Worm (Caenorhabditis elegans): ENCODE measurements around the gene kcmf-1.

The kcmf-1 gene

DNA sequence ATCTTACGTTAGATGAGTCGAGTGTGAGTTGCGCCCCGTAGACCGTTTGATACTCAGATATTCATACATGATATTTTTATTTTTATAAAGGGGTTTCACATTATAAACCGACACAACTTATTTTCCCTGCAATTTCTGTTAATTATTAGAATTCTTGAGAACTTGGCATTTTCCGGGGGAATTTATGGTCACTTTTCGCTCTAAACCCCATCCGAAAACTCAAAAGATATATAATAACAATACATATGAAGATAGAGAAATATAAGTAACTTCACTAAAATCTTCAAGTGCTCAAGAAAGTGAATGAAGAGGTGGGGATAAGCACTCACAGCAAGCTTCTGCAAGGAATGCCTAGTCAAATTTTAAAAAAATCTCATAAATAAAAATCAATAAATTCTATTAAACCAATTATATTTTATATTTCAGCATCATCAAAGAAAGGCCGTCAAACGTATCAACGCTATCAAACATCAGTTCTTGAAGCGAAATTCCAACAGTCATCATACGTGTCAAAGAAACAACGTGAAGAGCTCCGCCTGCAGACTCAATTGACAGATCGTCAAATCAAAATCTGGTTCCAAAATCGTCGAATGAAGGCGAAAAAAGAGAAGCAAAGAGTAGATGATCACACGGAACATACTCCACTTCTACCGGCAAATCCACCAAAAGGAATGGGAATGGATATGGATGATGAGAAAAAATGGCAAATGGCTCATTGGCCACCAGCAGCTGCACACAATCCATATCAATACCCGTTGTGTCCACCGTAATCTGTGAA, 13.5 kb upstream of the kcmf-1 start:
- TF ChIP-seq F13C5.2 (tag; optimal IDR thresholded peaks at IDR 0.05): no peak
- no peak for TF ChIP-seq ama-1 (optimal IDR thresholded peaks at IDR 0.05)
- TF ChIP-seq flt-1 (GFP tag; IDR thresholded peaks at IDR 0.05): no peak
- no peak for TF ChIP-seq ceh-13 (GFP tag; optimal IDR thresholded peaks at IDR 0.05)
- no peak for TF ChIP-seq ceh-36 (tag; optimal IDR thresholded peaks at IDR 0.05)
- no peak for TF ChIP-seq tra-4 (tag; optimal IDR thresholded peaks at IDR 0.05)
- no peak for TF ChIP-seq sea-1 (GFP tag; conservative IDR thresholded peaks at IDR 0.05)
- no peak for TF ChIP-seq B0310.2 (tag; optimal IDR thresholded peaks at IDR 0.05)

DNA sequence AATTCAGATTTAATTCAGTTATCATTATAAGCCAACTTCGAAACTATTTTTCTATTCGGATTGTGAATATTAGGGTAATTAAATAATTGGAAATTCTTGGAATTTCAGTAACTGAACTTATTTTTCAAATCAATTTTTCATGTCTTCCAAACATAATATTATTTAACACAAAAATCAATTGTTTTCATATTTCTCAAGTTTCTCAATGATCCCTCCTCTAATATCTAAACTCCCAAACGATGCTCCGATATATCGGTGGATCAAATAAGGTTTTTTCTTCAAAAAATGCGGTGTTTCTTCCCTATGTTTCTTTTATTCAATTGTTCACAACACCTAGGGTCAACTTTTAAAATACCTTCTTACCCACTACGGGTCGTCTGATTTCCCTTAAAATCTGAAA, 12.7 kb upstream of the kcmf-1 start:
- no peak for TF ChIP-seq tbx-11 (GFP tag; IDR thresholded peaks at IDR 0.05)
- no peak for TF ChIP-seq hmg-4 (GFP tag; optimal IDR thresholded peaks at IDR 0.05)
- no peak for TF ChIP-seq aly-1 (tag; optimal IDR thresholded peaks at IDR 0.05)
- no peak for TF ChIP-seq tbx-37 (GFP tag; conservative IDR thresholded peaks at IDR 0.05)
- no peak for TF ChIP-seq pes-1 (GFP tag; IDR thresholded peaks at IDR 0.05)
- no peak for TF ChIP-seq scrt-1 (GFP tag; IDR thresholded peaks at IDR 0.05)
- no peak for TF ChIP-seq hnd-1 (tag; optimal IDR thresholded peaks at IDR 0.05)
- no peak for TF ChIP-seq tra-4 (tag; optimal IDR thresholded peaks at IDR 0.05)
- TF ChIP-seq ceh-36 (tag; optimal IDR thresholded peaks at IDR 0.05): no peak
- TF ChIP-seq ceh-13 (GFP tag; optimal IDR thresholded peaks at IDR 0.05): no peak
- no peak for TF ChIP-seq ets-7 (tag; optimal IDR thresholded peaks at IDR 0.05)
- no peak for TF ChIP-seq ama-1 (optimal IDR thresholded peaks at IDR 0.05)
- TF ChIP-seq F13C5.2 (tag; optimal IDR thresholded peaks at IDR 0.05): no peak
- no peak for TF ChIP-seq B0310.2 (tag; optimal IDR thresholded peaks at IDR 0.05)
- TF ChIP-seq hmbx-1 (tag; optimal IDR thresholded peaks at IDR 0.05): no peak
- TF ChIP-seq sea-1 (GFP tag; conservative IDR thresholded peaks at IDR 0.05): no peak

DNA sequence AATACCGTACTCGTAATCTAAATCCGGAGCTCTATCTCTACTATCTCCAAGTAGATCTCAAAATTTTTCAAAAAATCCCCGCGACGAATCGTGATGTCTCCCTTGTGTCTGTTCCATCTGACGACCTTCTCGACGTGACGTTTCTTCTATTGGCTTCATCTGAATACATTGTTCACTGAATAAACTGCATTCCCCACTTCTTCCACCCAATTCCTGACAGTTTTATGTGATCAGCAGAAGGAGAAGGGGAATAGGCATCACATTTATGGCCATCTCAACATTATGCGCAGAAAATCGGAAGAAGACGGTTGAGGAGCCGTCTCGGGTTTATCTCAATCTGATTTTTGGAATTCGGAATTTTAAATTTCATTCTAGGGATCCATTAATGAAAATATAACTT, 10.2 kb upstream of the kcmf-1 start:
- no peak for TF ChIP-seq tra-4 (tag; optimal IDR thresholded peaks at IDR 0.05)
- no peak for TF ChIP-seq tbx-11 (GFP tag; IDR thresholded peaks at IDR 0.05)
- no peak for TF ChIP-seq aly-1 (tag; optimal IDR thresholded peaks at IDR 0.05)
- no peak for TF ChIP-seq scrt-1 (GFP tag; IDR thresholded peaks at IDR 0.05)
- TF ChIP-seq hmg-4 (GFP tag; optimal IDR thresholded peaks at IDR 0.05): no peak
- no peak for TF ChIP-seq ama-1 (optimal IDR thresholded peaks at IDR 0.05)
- no peak for TF ChIP-seq flt-1 (GFP tag; IDR thresholded peaks at IDR 0.05)
- no peak for TF ChIP-seq tbx-37 (GFP tag; conservative IDR thresholded peaks at IDR 0.05)
- no peak for TF ChIP-seq ets-7 (tag; optimal IDR thresholded peaks at IDR 0.05)
- no peak for TF ChIP-seq B0310.2 (tag; optimal IDR thresholded peaks at IDR 0.05)
- TF ChIP-seq hnd-1 (tag; optimal IDR thresholded peaks at IDR 0.05): no peak
- TF ChIP-seq ceh-13 (GFP tag; optimal IDR thresholded peaks at IDR 0.05): no peak
- TF ChIP-seq sea-1 (GFP tag; conservative IDR thresholded peaks at IDR 0.05): no peak

DNA sequence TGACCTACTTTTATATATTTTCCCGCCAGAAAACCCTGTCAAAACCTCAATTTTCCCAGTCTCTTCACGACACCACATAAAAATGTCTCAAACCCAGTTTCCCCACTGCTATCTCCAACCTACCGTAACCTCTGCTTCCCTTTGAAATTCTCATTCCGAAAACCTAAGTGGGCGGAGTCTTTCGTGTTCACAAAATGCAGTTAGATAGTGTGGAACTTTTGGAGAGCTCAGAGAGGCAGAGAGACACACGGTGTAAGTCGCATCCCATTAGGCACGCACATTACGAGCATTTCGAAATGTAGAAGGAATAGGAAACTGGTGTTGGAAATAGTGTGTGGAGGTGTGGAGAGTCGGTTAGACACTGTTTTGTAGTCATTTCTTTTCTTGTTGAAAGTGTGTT, 9.3 kb upstream of the kcmf-1 start:
- no peak for TF ChIP-seq hnd-1 (tag; optimal IDR thresholded peaks at IDR 0.05)
- no peak for TF ChIP-seq tbx-37 (GFP tag; conservative IDR thresholded peaks at IDR 0.05)
- TF ChIP-seq ets-7 (tag; optimal IDR thresholded peaks at IDR 0.05): no peak
- TF ChIP-seq ceh-36 (tag; optimal IDR thresholded peaks at IDR 0.05): no peak
- TF ChIP-seq F13C5.2 (tag; optimal IDR thresholded peaks at IDR 0.05): no peak
- TF ChIP-seq scrt-1 (GFP tag; IDR thresholded peaks at IDR 0.05): no peak
- no peak for TF ChIP-seq flt-1 (GFP tag; IDR thresholded peaks at IDR 0.05)
- TF ChIP-seq sea-1 (GFP tag; conservative IDR thresholded peaks at IDR 0.05): no peak

DNA sequence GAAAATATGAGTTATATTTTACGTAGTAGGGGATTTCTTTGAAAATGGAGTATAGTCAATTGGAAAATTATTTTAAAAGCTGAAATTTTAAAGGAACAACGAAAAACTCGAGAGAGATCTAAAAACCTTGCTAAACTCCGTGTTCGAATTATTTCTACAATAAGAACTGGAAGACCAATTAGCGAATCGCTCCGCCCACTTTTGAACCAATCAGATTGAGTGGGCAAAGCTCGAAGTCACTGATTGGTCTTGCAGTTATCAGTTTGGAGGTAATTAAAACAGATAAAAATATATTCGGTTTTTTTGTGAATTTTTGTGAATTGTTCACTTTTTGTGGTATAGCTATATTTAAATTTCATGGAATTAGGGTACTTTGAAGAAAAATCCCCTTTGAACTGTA, 5.9 kb upstream of the kcmf-1 start:
- TF ChIP-seq tbx-11 (GFP tag; IDR thresholded peaks at IDR 0.05) (no peak), F13C5.2 (tag; optimal IDR thresholded peaks at IDR 0.05) (no peak), tra-4 (tag; optimal IDR thresholded peaks at IDR 0.05) (no peak), pes-1 (GFP tag; IDR thresholded peaks at IDR 0.05) (no peak)

DNA sequence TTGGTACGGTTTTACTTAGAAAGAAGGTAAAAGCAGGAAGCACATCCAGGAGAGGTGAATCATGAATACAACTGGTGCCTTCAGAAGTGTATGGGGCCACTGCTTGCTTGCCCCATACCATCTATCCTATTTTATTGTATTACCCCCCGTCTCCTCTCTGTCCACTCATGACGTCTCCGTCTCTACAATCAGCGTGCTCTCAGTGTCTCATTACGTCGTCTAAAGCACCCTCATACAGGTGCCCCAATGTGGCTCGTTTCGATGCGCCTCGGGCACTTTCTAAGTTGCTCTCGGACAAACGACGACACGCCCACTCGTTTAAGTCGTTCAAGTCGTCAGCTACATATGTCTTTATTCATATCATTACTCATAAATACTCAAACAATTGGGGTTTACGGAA, 5.2 kb upstream of the kcmf-1 start:
- TF ChIP-seq tbx-37 (GFP tag; conservative IDR thresholded peaks at IDR 0.05): no peak
- no peak for TF ChIP-seq pes-1 (GFP tag; IDR thresholded peaks at IDR 0.05)
- no peak for TF ChIP-seq ceh-36 (tag; optimal IDR thresholded peaks at IDR 0.05)
- no peak for TF ChIP-seq B0310.2 (tag; optimal IDR thresholded peaks at IDR 0.05)
- no peak for TF ChIP-seq ceh-13 (GFP tag; optimal IDR thresholded peaks at IDR 0.05)
- TF ChIP-seq hnd-1 (tag; optimal IDR thresholded peaks at IDR 0.05): no peak
- TF ChIP-seq scrt-1 (GFP tag; IDR thresholded peaks at IDR 0.05): no peak
- TF ChIP-seq flt-1 (GFP tag; IDR thresholded peaks at IDR 0.05): no peak
- TF ChIP-seq sea-1 (GFP tag; conservative IDR thresholded peaks at IDR 0.05): no peak
- no peak for TF ChIP-seq ets-7 (tag; optimal IDR thresholded peaks at IDR 0.05)
- no peak for TF ChIP-seq hmg-4 (GFP tag; optimal IDR thresholded peaks at IDR 0.05)
- no peak for TF ChIP-seq tra-4 (tag; optimal IDR thresholded peaks at IDR 0.05)
- TF ChIP-seq F13C5.2 (tag; optimal IDR thresholded peaks at IDR 0.05): no peak
- no peak for TF ChIP-seq ama-1 (optimal IDR thresholded peaks at IDR 0.05)
- no peak for TF ChIP-seq hmbx-1 (tag; optimal IDR thresholded peaks at IDR 0.05)
- TF ChIP-seq aly-1 (tag; optimal IDR thresholded peaks at IDR 0.05): no peak
- no peak for TF ChIP-seq tbx-11 (GFP tag; IDR thresholded peaks at IDR 0.05)

DNA sequence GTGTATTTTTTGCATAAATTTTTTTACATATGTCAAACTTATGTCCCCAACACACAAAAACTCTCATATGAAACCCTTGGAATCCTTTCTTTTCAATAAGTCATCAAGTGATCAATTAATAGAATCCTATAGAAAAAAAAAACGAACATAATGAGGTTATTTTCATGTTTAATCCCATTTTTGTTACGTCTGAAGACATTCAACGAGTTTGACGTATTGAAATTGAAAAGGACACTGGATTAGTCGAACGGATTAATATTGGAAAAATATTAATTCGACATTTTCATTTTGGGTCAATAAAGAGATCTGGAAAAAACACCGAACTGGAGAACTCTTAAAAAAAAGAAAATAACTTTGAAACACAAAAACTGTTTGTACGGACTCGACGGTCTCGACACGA, 3.3 kb downstream of the kcmf-1 start:
- TF ChIP-seq tra-4 (tag; optimal IDR thresholded peaks at IDR 0.05): no peak
- no peak for TF ChIP-seq scrt-1 (GFP tag; IDR thresholded peaks at IDR 0.05)
- TF ChIP-seq F13C5.2 (tag; optimal IDR thresholded peaks at IDR 0.05): no peak
- TF ChIP-seq B0310.2 (tag; optimal IDR thresholded peaks at IDR 0.05): no peak
- no peak for TF ChIP-seq ceh-36 (tag; optimal IDR thresholded peaks at IDR 0.05)
- no peak for TF ChIP-seq hmbx-1 (tag; optimal IDR thresholded peaks at IDR 0.05)
- TF ChIP-seq hmg-4 (GFP tag; optimal IDR thresholded peaks at IDR 0.05): no peak
- TF ChIP-seq pes-1 (GFP tag; IDR thresholded peaks at IDR 0.05): no peak
- TF ChIP-seq ama-1 (optimal IDR thresholded peaks at IDR 0.05): no peak
- TF ChIP-seq tbx-37 (GFP tag; conservative IDR thresholded peaks at IDR 0.05): no peak
- no peak for TF ChIP-seq ceh-13 (GFP tag; optimal IDR thresholded peaks at IDR 0.05)
- TF ChIP-seq tbx-11 (GFP tag; IDR thresholded peaks at IDR 0.05): no peak

Data from whole organism, early embryonic.